Worm (Caenorhabditis elegans) whole organism, L4/young adult: ENCODE results near the gene col-178.

ENCODE experiments used
- W03F9.2 ChIP-seq: fragments of 150-350 bp; optimal IDR thresholded peaks from 2 replicates; lab custom pipeline; 2014; ENCODE audit warnings: missing biosample characterization, missing genetic modification characterization
- dao-5 ChIP-seq: sonication (generic microtip); optimal IDR thresholded peaks from 2 replicates; lab custom pipeline; 2016; ENCODE audit warnings: missing genotype, missing genetic modification characterization, moderate library complexity, missing compliant biosample characterization
- him-1 ChIP-seq: sonication (generic microtip); optimal IDR thresholded peaks from 2 replicates; lab custom pipeline; 2016; ENCODE audit warnings: missing genotype, missing genetic modification reagents, missing genetic modification characterization, missing compliant biosample characterization

DNA sequence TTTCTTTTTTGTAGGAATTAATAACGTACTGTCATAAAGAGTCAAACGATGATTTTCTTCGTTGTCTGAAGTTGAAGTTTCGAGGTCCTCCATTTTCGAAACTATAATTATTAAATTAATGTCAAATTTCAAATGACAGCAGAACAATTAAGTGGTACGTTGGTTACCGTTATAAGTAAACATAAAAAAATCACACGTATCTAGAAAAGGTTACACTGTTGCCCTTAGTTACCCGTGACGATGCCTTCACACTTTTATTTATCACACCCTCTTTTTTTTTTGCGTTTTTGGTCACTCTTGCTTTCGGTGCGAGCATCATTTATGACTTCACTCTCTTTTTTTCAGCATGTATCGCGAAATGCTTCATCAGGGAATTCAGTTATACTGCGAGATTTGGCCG is 46.5 kb upstream of the col-178 start, which contains the start of the genes C05C9.3 and C05C9.2:
- TF ChIP-seq dao-5 (tag; lab: Kevin White, UChicago) (no peak), W03F9.2 (tag; lab: Kevin White, UChicago) (no peak), him-1 (tag; lab: Kevin White, UChicago) (no peak)
